Worm (Caenorhabditis elegans): Measurements from ENCODE around the gene Y51H4A.6.
A peak's percentile ranks its signal among the peaks of the same experiment; 100 is the strongest.
"Not testable (repeated sequence)": the region's sequence is repeated elsewhere in the genome, so short reads cannot be mapped to it uniquely, and the experiment has no call there.

Y51H4A.6 gene

DNA sequence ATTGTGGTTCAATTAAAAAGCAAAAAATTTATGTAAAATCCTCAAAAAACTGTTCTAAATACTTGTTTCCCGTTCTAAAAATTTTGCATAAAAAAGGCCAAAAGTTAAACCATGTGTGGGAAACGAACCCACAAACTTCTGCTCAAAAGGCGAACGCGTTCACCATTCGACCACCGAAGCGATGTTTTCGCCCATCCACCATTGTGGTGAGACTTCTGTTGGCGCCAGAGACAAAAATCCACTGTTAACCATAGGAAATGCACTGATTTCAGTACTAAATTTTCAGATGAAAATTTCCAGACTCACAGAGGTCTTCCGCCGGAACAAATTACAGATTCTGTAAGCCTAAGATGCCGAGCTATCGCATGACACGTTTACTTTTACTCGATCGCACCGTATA, 19.3 kb downstream of the Y51H4A.6 start:
- peak; percentile 58 for TF ChIP-seq attf-6 (GFP tag; IDR thresholded peaks at IDR 0.05)

DNA sequence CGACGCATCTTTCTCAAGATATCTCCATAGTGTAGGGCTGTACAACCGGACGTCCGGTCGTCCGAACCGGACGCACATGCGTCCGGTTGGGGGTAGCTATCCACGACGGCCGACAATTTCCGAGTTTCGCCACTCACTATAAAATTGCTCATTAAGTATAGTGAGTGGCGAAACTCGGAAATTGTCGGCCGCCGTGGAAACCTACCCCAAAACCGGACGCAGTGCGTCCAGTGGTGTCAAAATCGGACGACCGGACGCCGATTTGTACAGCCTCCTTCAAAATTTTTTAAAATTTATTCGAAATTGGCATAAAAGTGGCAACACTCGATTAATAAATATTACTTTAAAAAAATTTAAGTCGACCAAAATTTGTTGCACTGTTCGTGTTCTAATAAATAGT, 19.8 kb downstream of the Y51H4A.6 start:
- TF ChIP-seq hmg-1.2 (GFP tag; IDR thresholded peaks at IDR 0.05): 0 out of 2 replicates have a peak, but pooled peaks have one; percentile 28
- not testable (repeated sequence) for TF ChIP-seq snpc-4 (GFP tag; optimal IDR thresholded peaks at IDR 0.05)
- TF ChIP-seq snpc-4 (tag; optimal IDR thresholded peaks at IDR 0.05): peak in 2 of 4 experiments; percentile 83 to 95
- peak; percentile 66; the same call in 1 of the 2 replicates for TF ChIP-seq attf-6 (GFP tag; IDR thresholded peaks at IDR 0.05)

DNA sequence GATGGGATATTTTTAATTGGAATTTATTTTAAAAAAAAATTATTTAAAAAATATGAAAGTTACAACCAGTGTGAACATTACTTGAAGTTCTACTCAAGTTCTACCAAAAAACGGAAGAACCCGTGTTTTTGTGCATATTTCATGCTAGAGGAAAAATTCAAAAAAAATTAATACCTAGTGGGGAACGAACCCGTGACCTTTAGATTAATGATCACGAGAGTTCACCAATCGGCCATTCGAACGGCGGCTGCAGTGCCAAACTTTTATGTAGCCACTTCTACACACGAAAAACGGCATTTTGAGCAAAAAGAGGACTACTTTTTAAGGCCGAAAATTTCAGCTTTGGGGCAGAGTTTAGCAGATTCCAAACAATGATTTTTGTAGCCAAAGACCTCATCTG, 22.0 kb downstream of the Y51H4A.6 start:
- peak; percentile 24 for TF ChIP-seq rpc-1 (optimal IDR thresholded peaks at IDR 0.05)
- TF ChIP-seq rpc-1 (tag; optimal IDR thresholded peaks at IDR 0.05): peak; percentile 69
- not testable (repeated sequence) for TF ChIP-seq snpc-4 (GFP tag; optimal IDR thresholded peaks at IDR 0.05)
- TF ChIP-seq snpc-4 (tag; optimal IDR thresholded peaks at IDR 0.05): peak in 3 of 4 experiments; percentile 51 to 92 (median 52)
- peak; percentile 91 for TF ChIP-seq attf-6 (GFP tag; IDR thresholded peaks at IDR 0.05)
- TF ChIP-seq D2030.7 (GFP tag; IDR thresholded peaks at IDR 0.05): peak; percentile 13; the same call in 1 of the 2 replicates
- peak; percentile 83 for TF ChIP-seq tbp1 (GFP tag; optimal IDR thresholded peaks at IDR 0.05)
- TF ChIP-seq B0261.1 (tag; optimal IDR thresholded peaks at IDR 0.05): peak; percentile 59

DNA sequence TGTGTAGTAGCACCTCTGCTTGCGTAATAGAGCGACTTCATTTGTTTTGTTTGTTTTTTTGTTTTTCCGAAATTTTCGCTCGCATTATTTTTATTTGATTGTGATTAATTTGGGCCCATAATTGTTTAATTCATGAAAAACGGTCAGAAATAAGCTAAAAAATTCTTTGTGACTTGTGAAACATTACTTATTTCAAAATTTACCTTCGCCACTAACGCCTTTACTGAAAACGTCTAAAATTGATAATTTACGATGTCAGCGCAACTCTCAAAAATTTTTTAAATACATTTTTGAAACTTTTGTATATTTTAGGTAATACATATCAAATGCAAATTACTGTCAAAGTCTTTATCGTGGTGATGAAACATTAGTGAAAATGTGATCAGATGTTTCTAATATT, 27.5 kb downstream of the Y51H4A.6 start:
- no peak for TF ChIP-seq ztf-18 (tag; optimal IDR thresholded peaks at IDR 0.05)
- TF ChIP-seq him-1 (tag; optimal IDR thresholded peaks at IDR 0.05): no peak
- no peak for TF ChIP-seq egl-44 (GFP tag; IDR thresholded peaks at IDR 0.05)
- TF ChIP-seq D2030.7 (GFP tag; IDR thresholded peaks at IDR 0.05): no peak
- TF ChIP-seq egl-18 (GFP tag; IDR thresholded peaks at IDR 0.05): no peak
- TF ChIP-seq let-526 (GFP tag; IDR thresholded peaks at IDR 0.05): no peak
- no peak for TF ChIP-seq rcor-1 (GFP tag; IDR thresholded peaks at IDR 0.05)
- TF ChIP-seq ceh-79 (tag; optimal IDR thresholded peaks at IDR 0.05): no peak
- TF ChIP-seq F39B2.1 (GFP tag; IDR thresholded peaks at IDR 0.05): no peak
- TF ChIP-seq ceh-40 (GFP tag; IDR thresholded peaks at IDR 0.05): no peak
- TF ChIP-seq fkh-3 (tag; optimal IDR thresholded peaks at IDR 0.05): no peak
- no peak for TF ChIP-seq F37B4.10 (GFP tag; IDR thresholded peaks at IDR 0.05)

DNA sequence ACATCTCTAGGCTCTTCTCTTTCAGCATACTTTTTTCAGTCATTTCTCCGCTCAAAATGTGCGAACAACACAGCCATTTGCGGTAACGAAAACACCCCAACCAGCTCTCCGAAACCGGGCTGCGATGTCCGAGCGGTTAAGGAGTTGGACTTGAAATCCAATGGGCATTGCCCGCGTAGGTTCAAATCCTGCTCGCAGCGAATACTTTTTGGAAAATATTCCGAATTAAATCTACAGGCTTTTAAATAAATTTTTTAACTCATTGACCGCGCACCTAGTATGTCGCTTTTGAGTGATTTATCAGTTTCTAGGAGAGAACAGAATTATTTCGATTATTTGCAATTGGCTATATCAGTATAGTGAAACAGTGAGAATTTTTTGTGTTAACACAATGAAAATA, 43.7 kb downstream of the Y51H4A.6 start:
- TF ChIP-seq B0261.1 (tag; optimal IDR thresholded peaks at IDR 0.05) (peak; percentile 62), tbp1 (GFP tag; optimal IDR thresholded peaks at IDR 0.05) (peak; percentile 81), rpc-1 (optimal IDR thresholded peaks at IDR 0.05) (peak; percentile 28), rpc-1 (tag; optimal IDR thresholded peaks at IDR 0.05) (peak; percentile 67), snpc-4 (GFP tag; optimal IDR thresholded peaks at IDR 0.05) (peak; percentile 8), snpc-4 (tag; optimal IDR thresholded peaks at IDR 0.05) (peak in 2 of 4 experiments; percentile 33 to 92), attf-6 (GFP tag; IDR thresholded peaks at IDR 0.05) (peak; percentile 88)

DNA sequence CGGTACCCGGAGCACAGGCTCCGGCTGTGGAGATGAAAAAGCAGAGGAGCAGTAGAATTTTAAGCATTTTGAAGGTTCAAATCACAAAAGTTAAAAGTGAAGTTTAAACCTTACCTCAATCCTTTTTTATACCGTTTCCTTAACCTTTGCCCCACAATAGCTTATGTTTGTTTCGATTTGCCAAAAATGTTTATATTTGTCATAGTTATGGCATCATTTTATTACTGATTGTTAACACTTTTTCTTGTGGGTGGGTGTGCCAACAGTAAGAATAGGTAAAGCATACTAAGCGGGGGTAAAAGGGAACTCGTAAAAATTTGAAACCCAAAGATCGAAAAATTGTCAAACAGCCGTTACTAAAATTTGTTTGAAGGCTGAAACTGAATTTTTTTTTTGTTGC, 45.0 kb downstream of the Y51H4A.6 start, which contains the start of gene Y51H4A.8:
Gene Y51H4A.8 (minus strand): TSS at position 101 of the 400 bp plus-strand sequence.
- TF ChIP-seq F23B12.7 (tag; optimal IDR thresholded peaks at IDR 0.05; ENCODE audit: insufficient read depth) (no peak), mel-28 (tag; optimal IDR thresholded peaks at IDR 0.05; ENCODE audit: borderline replicate concordance) (no peak), mcd-1 (GFP tag; IDR thresholded peaks at IDR 0.05) (no peak), zim-3 (tag; optimal IDR thresholded peaks at IDR 0.05) (no peak), egl-44 (GFP tag; IDR thresholded peaks at IDR 0.05) (no peak), ztf-18 (tag; optimal IDR thresholded peaks at IDR 0.05) (no peak), ztf-28 (GFP tag; IDR thresholded peaks at IDR 0.05) (no peak), B0035.1 (tag; optimal IDR thresholded peaks at IDR 0.05) (no peak), Y67H2A.10 (GFP tag; conservative IDR thresholded peaks at IDR 0.05) (no peak), egl-18 (GFP tag; IDR thresholded peaks at IDR 0.05) (no peak), Y56A3A.18 (GFP tag; IDR thresholded peaks at IDR 0.05) (no peak), tbp1 (GFP tag; optimal IDR thresholded peaks at IDR 0.05) (no peak), him-1 (tag; optimal IDR thresholded peaks at IDR 0.05) (no peak), unc-62 (GFP tag; optimal IDR thresholded peaks at IDR 0.05) (no peak), F33H1.4 (GFP tag; IDR thresholded peaks at IDR 0.05) (no peak), nfyb-1 (GFP tag; IDR thresholded peaks at IDR 0.05) (no peak), B0261.1 (tag; optimal IDR thresholded peaks at IDR 0.05) (no peak), F37B4.10 (GFP tag; IDR thresholded peaks at IDR 0.05) (no peak), repo-1 (tag; optimal IDR thresholded peaks at IDR 0.05) (no peak)
